Fruit fly (Drosophila melanogaster): ENCODE data around the gene Unc-115b.

DNA sequence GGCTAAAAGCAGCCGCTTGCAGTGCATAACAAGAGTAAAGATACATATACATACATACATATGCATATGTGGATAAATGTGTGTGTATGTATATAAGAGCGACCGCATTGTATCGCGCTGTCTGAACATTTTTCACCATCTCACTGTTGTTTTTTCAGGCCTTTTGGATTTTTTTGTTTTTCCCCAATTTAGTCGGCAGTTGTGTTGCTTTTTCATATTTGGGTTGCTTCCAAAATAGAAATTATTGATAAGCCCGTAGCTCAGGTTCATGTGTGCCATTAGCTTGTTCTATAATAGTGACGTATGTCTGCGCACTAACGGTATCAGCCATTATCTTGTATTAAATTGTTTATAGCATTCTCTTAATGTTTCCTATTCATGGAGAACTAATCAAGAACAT is 7.9 kb upstream of the Unc-115b start:
- TF ChIP-seq CG8159 (tag; optimal IDR thresholded peaks at IDR 0.05) (no peak), fd96Ca (GFP tag; IDR thresholded peaks at IDR 0.05) (no peak), Ets98B (GFP tag; IDR thresholded peaks at IDR 0.05) (no peak), CG15710 (tag; optimal IDR thresholded peaks at IDR 0.05) (no peak), CG13204 (GFP tag; optimal IDR thresholded peaks at IDR 0.05) (no peak), CG17806 (tag; optimal IDR thresholded peaks at IDR 0.05) (no peak), Pif1B (GFP tag; optimal IDR thresholded peaks at IDR 0.05) (no peak), gl (tag; optimal IDR thresholded peaks at IDR 0.05) (no peak), CG4496 (GFP tag; IDR thresholded peaks at IDR 0.05) (no peak), CG8301 (tag; optimal IDR thresholded peaks at IDR 0.05) (no peak)
